Worm (Caenorhabditis elegans): Measurements from ENCODE around the gene etr-1.

DNA sequence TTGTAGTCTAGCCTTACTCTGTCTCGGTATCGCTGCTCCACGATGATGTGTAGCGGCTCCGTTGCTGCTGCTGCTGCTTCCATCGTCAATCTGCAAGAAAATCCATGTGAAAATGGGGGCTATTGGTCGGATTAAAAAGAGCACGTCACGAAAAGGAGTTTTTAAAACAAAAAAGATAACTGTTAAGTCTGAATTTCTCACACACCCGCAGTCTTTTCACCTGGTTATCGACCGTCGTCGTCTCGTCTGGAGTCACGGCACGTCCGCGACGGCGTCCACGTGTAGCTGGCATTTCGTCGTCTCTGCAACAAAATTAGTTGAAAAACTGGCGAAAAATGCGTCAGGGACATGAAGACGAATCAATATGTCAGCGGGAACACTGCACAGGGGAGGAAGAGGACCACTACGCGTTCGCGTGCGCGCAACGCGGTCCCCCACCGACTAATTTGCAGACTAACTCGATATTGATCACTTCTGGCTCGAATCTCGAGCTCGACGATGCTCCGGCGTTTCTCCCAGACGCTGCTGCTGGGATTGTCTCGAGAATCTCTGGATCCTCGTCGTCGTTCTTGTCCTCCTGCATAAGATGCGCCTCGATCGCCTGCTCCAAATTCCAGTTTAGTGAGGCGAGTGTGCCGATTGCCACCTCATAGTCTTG is 57.8 kb downstream of the etr-1 start:
- no peak for TF ChIP-seq dpl-1 (GFP tag; optimal IDR thresholded peaks at IDR 0.05)
- TF ChIP-seq lsy-2 (tag; optimal IDR thresholded peaks at IDR 0.05), result no peak
- TF ChIP-seq fos-1 (tag; optimal IDR thresholded peaks at IDR 0.05), result no peak
- TF ChIP-seq nhr-28 (tag; optimal IDR thresholded peaks at IDR 0.05), result no peak
- no peak for TF ChIP-seq ama-1 (optimal IDR thresholded peaks at IDR 0.05)
- TF ChIP-seq nhr-77 (tag; optimal IDR thresholded peaks at IDR 0.05), result no peak
- TF ChIP-seq pha-4 (GFP tag; IDR thresholded peaks at IDR 0.05), result no peak
- TF ChIP-seq pha-4 (tag; optimal IDR thresholded peaks at IDR 0.05), result no peak
- no peak for TF ChIP-seq unc-62 (GFP tag; optimal IDR thresholded peaks at IDR 0.05 in 1 of 2)
- TF ChIP-seq unc-62 (tag; optimal IDR thresholded peaks at IDR 0.05), result no peak
- no peak for TF ChIP-seq unc-130 (GFP tag; optimal IDR thresholded peaks at IDR 0.05)
- TF ChIP-seq egl-43 (GFP tag; IDR thresholded peaks at IDR 0.05), result no peak; the same call in 1 of the 2 replicates
- no peak for TF ChIP-seq nhr-76 (tag; optimal IDR thresholded peaks at IDR 0.05)
- no peak for TF ChIP-seq nhr-6 (tag; optimal IDR thresholded peaks at IDR 0.05)
- TF ChIP-seq lin-39 (tag; optimal IDR thresholded peaks at IDR 0.05), result no peak

All from whole organism, L4 larva.